Fruit fly (Drosophila melanogaster) whole organism: ENCODE results near the gene CG9018.

Experiments used
- CG8478 ChIP-seq: fragments of >200 bp; optimal IDR thresholded peaks from 2 replicates; lab custom pipeline; 2018; ENCODE audit warnings: inconsistent platforms
- Dll ChIP-seq: fragments of >200 bp; optimal IDR thresholded peaks from 2 replicates; lab custom pipeline; 2017
- EcR ChIP-seq, 2 experiments: fragments of >200 bp; optimal IDR thresholded peaks; 2 replicates each; lab custom pipeline; 2017; ENCODE audit warnings: missing biosample characterization in 2 of 2, missing genetic modification characterization in 2 of 2, missing genetic modification reagents in 2 of 2
- pan ChIP-seq: fragments of >200 bp; optimal IDR thresholded peaks from 2 replicates; lab custom pipeline; 2017
- psq ChIP-seq: fragments of >200 bp; optimal IDR thresholded peaks from 2 replicates; lab custom pipeline; 2017
- usp ChIP-seq: fragments of >200 bp; optimal IDR thresholded peaks from 2 replicates; lab custom pipeline; 2017; ENCODE audit warnings: missing biosample characterization, missing genetic modification characterization, mixed read lengths

dm6 chr3L:2253962-2254662, 17.2 kb upstream of the CG9018 start:
- TF ChIP-seq usp (GFP tag; lab: Kevin White, UChicago) (no peak), Dll (lab: Kevin White, UChicago) (no peak), psq (lab: Kevin White, UChicago) (no peak), pan (lab: Kevin White, UChicago) (no peak), CG8478 (no peak), EcR (GFP tag; optimal IDR thresholded peaks at IDR 0.05; lab: Kevin White, UChicago) (no peak)
